Worm (Caenorhabditis elegans) whole organism, L1 larva: Measurements from ENCODE around the gene gst-31.

Experiments used
- ama-1 ChIP-seq: fragments of 150-350 bp; optimal IDR thresholded peaks from 2 replicates; lab custom pipeline; 2014
- elt-3 ChIP-seq, 6 experiments: fragments of 150-350 bp in 1 of 6; sonication (generic microtip); optimal IDR thresholded peaks; 2 replicates each; lab custom pipeline; 2017 to 2018; ENCODE audit warnings: missing biosample characterization in 6 of 6, missing genetic modification characterization in 6 of 6, inconsistent platforms in 1 of 6
- fos-1 ChIP-seq: fragments of 150-350 bp; optimal IDR thresholded peaks from 2 replicates; lab custom pipeline; 2014; ENCODE audit warnings: missing biosample characterization, missing genetic modification characterization
- nhr-12 ChIP-seq: sonication (generic microtip); optimal IDR thresholded peaks from 2 replicates; lab custom pipeline; 2017; ENCODE audit warnings: missing biosample characterization, missing genetic modification characterization
- nhr-85 ChIP-seq: sonication (generic microtip); peaks from one replicate; lab custom pipeline; 2016; ENCODE audit warnings: missing genetic modification characterization, inconsistent platforms, missing compliant biosample characterization
- zag-1 ChIP-seq: fragments of 150-350 bp; optimal IDR thresholded peaks from 2 replicates; lab custom pipeline; 2014; ENCODE audit warnings: missing biosample characterization, missing genetic modification characterization

DNA sequence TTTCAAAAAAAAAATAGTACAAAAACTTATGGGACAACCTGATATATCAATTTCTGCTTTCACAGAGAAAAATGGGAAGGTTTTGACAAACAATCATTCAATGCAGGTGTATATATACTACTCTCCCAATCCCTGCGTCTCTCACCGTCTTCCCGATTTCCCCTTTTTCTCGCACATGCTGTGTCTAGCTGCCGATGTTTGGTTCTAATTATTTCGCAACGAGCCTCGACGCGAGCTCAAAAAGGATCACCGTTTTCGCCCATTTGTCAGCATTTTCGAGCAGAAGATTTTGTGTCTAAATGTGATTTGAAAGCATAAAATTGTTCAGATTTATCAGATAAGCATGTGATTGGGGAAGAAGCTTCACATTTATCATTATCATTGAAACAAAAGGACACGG lies 1.6 kb downstream of the gst-31 start:
- TF ChIP-seq ama-1 (lab: Kevin White, UChicago) (no peak), fos-1 (tag; lab: Kevin White, UChicago) (no peak), zag-1 (tag; lab: Kevin White, UChicago) (no peak), nhr-85 (tag; lab: Kevin White, UChicago) (no peak), nhr-12 (tag; lab: Kevin White, UChicago) (no peak), elt-3 (tag; optimal IDR thresholded peaks at IDR 0.05; lab: Kevin White, UChicago) (no peak)
